Worm (Caenorhabditis elegans) whole organism, young adult: ENCODE measurements around the gene plep-1.

ENCODE experiments used
- C17E4.6 ChIP-seq: fragments of 200-800 bp; sonication (Bioruptor generic); IDR thresholded peaks from 2 replicates; pipeline ENCODE4 v1.3.6; 2022; ENCODE audit warnings: missing genetic modification reagents, missing genetic modification characterization, missing compliant biosample characterization
- ceh-27 ChIP-seq: fragments of 200-800 bp; sonication (Bioruptor generic); optimal IDR thresholded peaks from 2 replicates; lab custom pipeline; 2018; ENCODE audit warnings: mild to moderate bottlenecking, missing genetic modification characterization, moderate library complexity, missing compliant biosample characterization
- dpl-1 ChIP-seq: fragments of 150-350 bp; optimal IDR thresholded peaks from 2 replicates; lab custom pipeline; 2014; ENCODE audit warnings: missing biosample characterization, missing genetic modification reagents, missing genetic modification characterization
- nhr-90 ChIP-seq: sonication (generic microtip); optimal IDR thresholded peaks from 2 replicates; lab custom pipeline; 2016; ENCODE audit warnings: missing genotype, mild to moderate bottlenecking, missing genetic modification characterization, missing compliant biosample characterization
- unc-62 ChIP-seq: fragments of 150-350 bp; optimal IDR thresholded peaks from 2 replicates; lab custom pipeline; 2014; ENCODE audit warnings: missing biosample characterization, missing genetic modification reagents, missing genetic modification characterization

- TF ChIP-seq ceh-27 (GFP tag; lab: Kevin White, UChicago) = no peak
- TF ChIP-seq unc-62 (GFP tag; lab: Kevin White, UChicago) = no peak
- TF ChIP-seq C17E4.6 (GFP tag; lab: Robert Waterston, UW) = no peak
- TF ChIP-seq nhr-90 (tag; lab: Kevin White, UChicago) = no peak
- no peak for TF ChIP-seq dpl-1 (GFP tag; lab: Kevin White, UChicago)
Measured at ce11 chrII:4294189-4294588, 17.8 kb downstream of the plep-1 start.
